Fruit fly (Drosophila melanogaster) whole organism, embryonic: ENCODE data around the gene CG10376.

Experiments
- Abd-B ChIP-seq: fragments of 200-800 bp; sonication (Bioruptor generic); optimal IDR thresholded peaks from 2 replicates; lab custom pipeline; 2018; ENCODE audit warnings: missing biosample characterization, mild to moderate bottlenecking, missing genetic modification characterization, moderate library complexity
- CG10147 ChIP-seq: fragments of 200-800 bp; sonication (Bioruptor generic); optimal IDR thresholded peaks from 2 replicates; lab custom pipeline; 2019; ENCODE audit warnings: missing biosample characterization, mild to moderate bottlenecking, missing genetic modification characterization, moderate library complexity
- CG11247 ChIP-seq: fragments of 200-800 bp; sonication (Bioruptor generic); IDR thresholded peaks from 2 replicates; pipeline ENCODE4 v1.3.6; 2022; ENCODE audit warnings: missing biosample characterization, missing genetic modification characterization
- CG11456 ChIP-seq: fragments of 200-800 bp; sonication (Bioruptor generic); IDR thresholded peaks from 3 replicates; pipeline ENCODE4 v1.3.6; 2022; ENCODE audit warnings: missing biosample characterization, missing genetic modification characterization
- CG11696 ChIP-seq: fragments of 200-800 bp; sonication (Bioruptor generic); IDR thresholded peaks from 2 replicates; pipeline ENCODE4 v1.3.6; 2022; ENCODE audit warnings: missing biosample characterization, missing genetic modification characterization
- CG12391 ChIP-seq: fragments of 200-800 bp; sonication (Bioruptor generic); optimal IDR thresholded peaks from 3 replicates; lab custom pipeline; 2018; ENCODE audit warnings: missing biosample characterization, mild to moderate bottlenecking, missing genetic modification characterization, moderate library complexity
- CG12659 ChIP-seq: fragments of 200-800 bp; sonication (Bioruptor generic); optimal IDR thresholded peaks from 3 replicates; lab custom pipeline; 2017; ENCODE audit warnings: mild to moderate bottlenecking, missing biosample characterization, missing genetic modification reagents, missing genetic modification characterization
- CG16813 ChIP-seq: fragments of 200-800 bp; sonication (Bioruptor generic); IDR thresholded peaks from 3 replicates; pipeline ENCODE4 v1.3.6; 2022; ENCODE audit warnings: missing biosample characterization, missing genetic modification characterization; ENCODE audit not compliant: partially characterized antibody
- CG17385 ChIP-seq: fragments of 200-800 bp; sonication (Bioruptor generic); optimal IDR thresholded peaks from 3 replicates; lab custom pipeline; 2018; ENCODE audit warnings: missing biosample characterization, mild to moderate bottlenecking, missing genetic modification characterization
- CG17912 ChIP-seq: fragments of 200-800 bp; sonication (Bioruptor generic); optimal IDR thresholded peaks from 2 replicates; lab custom pipeline; 2018; ENCODE audit warnings: missing biosample characterization, mild to moderate bottlenecking, missing genetic modification characterization
- CG1832 ChIP-seq: fragments of 200-800 bp; sonication (Bioruptor generic); optimal IDR thresholded peaks from 2 replicates; lab custom pipeline; 2017; ENCODE audit warnings: missing biosample characterization, mild to moderate bottlenecking, missing genetic modification characterization, inconsistent platforms
- CG18476 ChIP-seq: fragments of 200-800 bp; sonication (Bioruptor generic); optimal IDR thresholded peaks from 2 replicates; lab custom pipeline; 2016; ENCODE audit warnings: missing biosample characterization, mild to moderate bottlenecking, missing genetic modification characterization
- CG2712 ChIP-seq: fragments of 200-800 bp; optimal IDR thresholded peaks from 3 replicates; lab custom pipeline; 2019; ENCODE audit warnings: missing biosample characterization, mild to moderate bottlenecking, missing genetic modification characterization, moderate library complexity
- CG30020 ChIP-seq: fragments of 200-800 bp; optimal IDR thresholded peaks from 2 replicates; lab custom pipeline; 2019; ENCODE audit warnings: missing biosample characterization, mild to moderate bottlenecking, missing genetic modification characterization, moderate library complexity
- CG3838 ChIP-seq: fragments of 200-800 bp; sonication (Bioruptor generic); optimal IDR thresholded peaks from 3 replicates; lab custom pipeline; 2016; ENCODE audit warnings: missing biosample characterization, missing genetic modification characterization
- CG6791 ChIP-seq: fragments of 200-800 bp; sonication (Bioruptor generic); IDR thresholded peaks from 3 replicates; pipeline ENCODE4 v1.3.6; 2022; ENCODE audit warnings: missing biosample characterization, missing genetic modification characterization; ENCODE audit not compliant: partially characterized antibody
- CG7357 ChIP-seq: fragments of 200-800 bp; sonication (Bioruptor generic); IDR thresholded peaks from 3 replicates; pipeline ENCODE4 v1.3.6; 2022; ENCODE audit warnings: missing biosample characterization, missing genetic modification characterization
- CG7987 ChIP-seq: fragments of 200-800 bp; sonication (Bioruptor generic); optimal IDR thresholded peaks from 2 replicates; lab custom pipeline; 2018; ENCODE audit warnings: missing biosample characterization, mild to moderate bottlenecking, missing genetic modification characterization, moderate library complexity
- CG8924 ChIP-seq: fragments of 200-800 bp; optimal IDR thresholded peaks from 3 replicates; lab custom pipeline; 2019; ENCODE audit warnings: missing biosample characterization, mild to moderate bottlenecking, missing genetic modification characterization, moderate library complexity
- CG9797 ChIP-seq: fragments of 200-800 bp; sonication (Bioruptor generic); optimal IDR thresholded peaks from 3 replicates; lab custom pipeline; 2018; ENCODE audit warnings: missing biosample characterization, mild to moderate bottlenecking, missing genetic modification characterization
- Dbx ChIP-seq: fragments of 200-800 bp; sonication (Bioruptor generic); IDR thresholded peaks from 3 replicates; pipeline ENCODE4 v1.3.6; 2022; ENCODE audit warnings: missing biosample characterization, missing genetic modification characterization
- Doc2 ChIP-seq: fragments of 200-800 bp; sonication (Bioruptor generic); IDR thresholded peaks from 2 replicates; pipeline ENCODE4 v1.3.6; 2022; ENCODE audit warnings: missing biosample characterization, missing genetic modification characterization
- Dp ChIP-seq: fragments of 200-800 bp; sonication (Bioruptor generic); optimal IDR thresholded peaks from 2 replicates; lab custom pipeline; 2018; ENCODE audit warnings: missing biosample characterization, mild to moderate bottlenecking, missing genetic modification characterization, moderate library complexity
- Drgx ChIP-seq: fragments of 200-800 bp; sonication (Bioruptor generic); IDR thresholded peaks from 2 replicates; pipeline ENCODE4 v1.3.6; 2022; ENCODE audit warnings: missing biosample characterization, missing genetic modification characterization
- Ets65A ChIP-seq: fragments of 200-800 bp; sonication (Bioruptor generic); peaks from one replicate; lab custom pipeline; 2016; ENCODE audit warnings: missing biosample characterization, missing genetic modification characterization
- Hr78 ChIP-seq, 2 experiments: fragments of 200-800 bp in 1 of 2; fragments of >200 bp in 1 of 2; sonication (Bioruptor generic) in 1 of 2; optimal IDR thresholded peaks; 2 replicates each; lab custom pipeline; 2017 to 2019; ENCODE audit warnings: missing biosample characterization in 2 of 2, missing genetic modification characterization in 2 of 2, mild to moderate bottlenecking in 1 of 2, moderate library complexity in 1 of 2
- NfI ChIP-seq: fragments of 200-800 bp; sonication (Bioruptor generic); optimal IDR thresholded peaks from 3 replicates; lab custom pipeline; 2018; ENCODE audit warnings: missing biosample characterization, mild to moderate bottlenecking, missing genetic modification characterization, moderate library complexity
- Six4 ChIP-seq: fragments of 200-800 bp; sonication (Bioruptor generic); optimal IDR thresholded peaks from 2 replicates; lab custom pipeline; 2016; ENCODE audit warnings: missing biosample characterization, missing genetic modification characterization
- Spps ChIP-seq: fragments of 200-800 bp; sonication (Bioruptor generic); optimal IDR thresholded peaks from 2 replicates; lab custom pipeline; 2018; ENCODE audit warnings: missing biosample characterization, mild to moderate bottlenecking, missing genetic modification characterization
- ato ChIP-seq: fragments of 200-800 bp; sonication (Bioruptor generic); IDR thresholded peaks from 2 replicates; pipeline ENCODE4 v1.3.6; 2022; ENCODE audit warnings: missing biosample characterization, missing genetic modification characterization; ENCODE audit not compliant: partially characterized antibody
- bcd ChIP-seq: fragments of 200-800 bp; sonication (Bioruptor generic); optimal IDR thresholded peaks from 2 replicates; lab custom pipeline; 2017; ENCODE audit warnings: missing biosample characterization, mild to moderate bottlenecking, missing genetic modification characterization
- bowl ChIP-seq: fragments of 200-800 bp; sonication (Bioruptor generic); IDR thresholded peaks from 2 replicates; pipeline ENCODE4 v1.3.6; 2022; ENCODE audit warnings: missing biosample characterization, missing genetic modification characterization
- corto ChIP-seq: fragments of 200-800 bp; sonication (Bioruptor generic); optimal IDR thresholded peaks from 2 replicates; lab custom pipeline; 2016; ENCODE audit warnings: missing biosample characterization, mild to moderate bottlenecking, missing genetic modification characterization, moderate library complexity
- ftz-f1 ChIP-seq: fragments of 200-800 bp; sonication (Bioruptor generic); optimal IDR thresholded peaks from 2 replicates; lab custom pipeline; 2016; ENCODE audit warnings: missing biosample characterization, missing genetic modification characterization
- gem ChIP-seq: fragments of 200-800 bp; sonication (Bioruptor generic); optimal IDR thresholded peaks from 2 replicates; lab custom pipeline; 2019; ENCODE audit warnings: missing biosample characterization, mild to moderate bottlenecking, missing genetic modification characterization, moderate library complexity
- jumu ChIP-seq: fragments of 200-800 bp; sonication (Bioruptor generic); optimal IDR thresholded peaks from 3 replicates; lab custom pipeline; 2016; ENCODE audit warnings: missing biosample characterization, missing genetic modification characterization
- lbe ChIP-seq: fragments of 200-800 bp; sonication (Bioruptor generic); optimal IDR thresholded peaks from 2 replicates; lab custom pipeline; 2016; ENCODE audit warnings: missing biosample characterization, mild to moderate bottlenecking, missing genetic modification characterization
- run ChIP-seq: fragments of 200-800 bp; sonication (Bioruptor generic); optimal IDR thresholded peaks from 3 replicates; lab custom pipeline; 2018; ENCODE audit warnings: missing biosample characterization, mild to moderate bottlenecking, missing genetic modification characterization
- sens ChIP-seq: fragments of 200-800 bp; sonication (Bioruptor generic); peaks from one replicate; lab custom pipeline; 2016; ENCODE audit warnings: missing biosample characterization, missing genetic modification characterization
- so ChIP-seq: fragments of 200-800 bp; sonication (Bioruptor generic); IDR thresholded peaks from 3 replicates; pipeline ENCODE4 v1.3.6; 2022; ENCODE audit warnings: missing biosample characterization, missing genetic modification characterization
- toy ChIP-seq: fragments of 200-800 bp; sonication (Bioruptor generic); IDR thresholded peaks from 2 replicates; pipeline ENCODE4 v1.3.6; 2022; ENCODE audit warnings: missing biosample characterization, missing genetic modification characterization
- twi ChIP-seq: fragments of 200-800 bp; optimal IDR thresholded peaks from 2 replicates; lab custom pipeline; 2019; ENCODE audit warnings: missing biosample characterization, mild to moderate bottlenecking, missing genetic modification characterization, moderate library complexity
- wdn ChIP-seq: fragments of 200-800 bp; sonication (Bioruptor generic); IDR thresholded peaks from 2 replicates; pipeline ENCODE4 v1.3.6; 2022; ENCODE audit warnings: missing biosample characterization, missing genetic modification characterization
- z ChIP-seq: fragments of 200-800 bp; sonication (Bioruptor generic); IDR thresholded peaks from 3 replicates; pipeline ENCODE4 v1.3.6; 2022; ENCODE audit warnings: missing biosample characterization, missing genetic modification characterization
- zen2 ChIP-seq: fragments of 200-800 bp; sonication (Bioruptor generic); IDR thresholded peaks from 3 replicates; pipeline ENCODE4 v1.3.6; 2022; ENCODE audit warnings: missing biosample characterization, missing genetic modification characterization; ENCODE audit not compliant: partially characterized antibody
- zf30C ChIP-seq: fragments of 200-800 bp; sonication (Bioruptor generic); optimal IDR thresholded peaks from 3 replicates; lab custom pipeline; 2018; ENCODE audit warnings: missing biosample characterization, mild to moderate bottlenecking, missing genetic modification characterization
- zfh1 ChIP-seq: fragments of 200-800 bp; sonication (Bioruptor generic); IDR thresholded peaks from 3 replicates; pipeline ENCODE4 v1.3.6; 2022; ENCODE audit warnings: missing biosample characterization, missing genetic modification characterization

Gene CG10376

dm6 chr2L:18664707-18665550, 38.0 kb downstream of the CG10376 start (continued):
- no peak for TF ChIP-seq CG12391 (tag; lab: Kevin White, UChicago)
- TF ChIP-seq lbe = peak; percentile 62
- TF ChIP-seq wdn = no peak
- no peak for TF ChIP-seq ato (GFP tag; lab: Robert Waterston, UW)
- no peak for TF ChIP-seq run
- no peak for TF ChIP-seq CG18476 (GFP tag; lab: Kevin White, UChicago)
- no peak for TF ChIP-seq Doc2 (GFP tag; lab: Robert Waterston, UW)
- no peak for TF ChIP-seq Six4 (GFP tag; lab: Kevin White, UChicago)
- TF ChIP-seq zfh1 (GFP tag; lab: Robert Waterston, UW) = no peak
- TF ChIP-seq CG9797 = no peak
- TF ChIP-seq CG7987 (GFP tag; lab: Kevin White, UChicago) = no peak
- no peak for TF ChIP-seq CG10147
- TF ChIP-seq zf30C (GFP tag; lab: Kevin White, UChicago) = no peak
- TF ChIP-seq CG3838 (GFP tag; lab: Kevin White, UChicago) = no peak
- no peak for TF ChIP-seq CG1832 (GFP tag; lab: Kevin White, UChicago)
- TF ChIP-seq CG11456 (GFP tag; lab: Robert Waterston, UW) = no peak
- peak; percentile 27; the same call in 1 of the 2 replicates for TF ChIP-seq Drgx (GFP tag; lab: Robert Waterston, UW)
- no peak for TF ChIP-seq CG11247 (GFP tag; lab: Robert Waterston, UW)
- TF ChIP-seq Ets65A (GFP tag; lab: Kevin White, UChicago) = peak; percentile 78
- no peak for TF ChIP-seq CG17912 (GFP tag; lab: Kevin White, UChicago)
- peak; percentile 95 for TF ChIP-seq twi (tag; lab: Kevin White, UChicago)
- TF ChIP-seq jumu (GFP tag; lab: Kevin White, UChicago) = no peak
- TF ChIP-seq NfI (GFP tag; lab: Kevin White, UChicago) = no peak
- TF ChIP-seq Spps (tag; lab: Kevin White, UChicago) = no peak
- no peak for TF ChIP-seq CG7357
- peak; percentile 48 for TF ChIP-seq corto (GFP tag; lab: Kevin White, UChicago)

dm6 chr2L:18663395-18663794, 39.5 kb downstream of the CG10376 start:
- TF ChIP-seq gem (tag; lab: Kevin White, UChicago) (peak; percentile 3), Hr78 (GFP tag; optimal IDR thresholded peaks at IDR 0.05; lab: Kevin White, UChicago) (no peak), CG6791 (GFP tag; lab: Robert Waterston, UW) (no peak), corto (GFP tag; lab: Kevin White, UChicago) (no peak), Drgx (GFP tag; lab: Robert Waterston, UW) (peak; percentile 52), z (GFP tag; lab: Robert Waterston, UW) (0 out of 3 replicates have a peak, but pooled peaks have one; percentile 19), sens (GFP tag; lab: Kevin White, UChicago) (peak; percentile 58)

dm6 chr2L:18658108-18658507, 44.8 kb downstream of the CG10376 start:
- no peak for TF ChIP-seq CG12659 (GFP tag; lab: Kevin White, UChicago)
- TF ChIP-seq zen2 (GFP tag; lab: Robert Waterston, UW) = no peak
- peak; percentile 25 for TF ChIP-seq CG2712 (tag; lab: Kevin White, UChicago)
- TF ChIP-seq CG17385 = no peak
- TF ChIP-seq CG16813 (GFP tag; lab: Robert Waterston, UW) = no peak
- peak; percentile 33 for TF ChIP-seq Abd-B
- no peak for TF ChIP-seq Dp (GFP tag; lab: Kevin White, UChicago)
- peak; percentile 12 for TF ChIP-seq bcd (GFP tag; lab: Kevin White, UChicago)
- TF ChIP-seq toy (GFP tag; lab: Robert Waterston, UW) = no peak
- 0 out of 2 replicates have a peak, but pooled peaks have one; percentile 18 for TF ChIP-seq CG11696 (GFP tag; lab: Robert Waterston, UW)
- peak; percentile 35 for TF ChIP-seq gem (tag; lab: Kevin White, UChicago)
- TF ChIP-seq ftz-f1 (GFP tag; lab: Kevin White, UChicago) = no peak
- TF ChIP-seq bowl = no peak
- TF ChIP-seq CG8924 = peak; percentile 1
- no peak for TF ChIP-seq Dbx (GFP tag; lab: Robert Waterston, UW)
- no peak for TF ChIP-seq CG30020
- no peak for TF ChIP-seq so (GFP tag; lab: Robert Waterston, UW)
